Fruit fly (Drosophila melanogaster) whole organism, embryonic: Measurements from ENCODE around the gene Nepl3.
A peak's percentile ranks its signal among the peaks of the same experiment; 100 is the strongest.

Source experiments
- CG10267 ChIP-seq: fragments of 200-800 bp; sonication (Bioruptor generic); optimal IDR thresholded peaks from 2 replicates; lab custom pipeline; 2018; ENCODE audit warnings: missing biosample characterization, mild to moderate bottlenecking, missing genetic modification characterization, moderate library complexity
- CG10366 ChIP-seq: fragments of 200-800 bp; sonication (Bioruptor generic); IDR thresholded peaks from 2 replicates; pipeline ENCODE4 v1.3.6; 2022; ENCODE audit warnings: missing biosample characterization, missing genetic modification characterization
- CG10431 ChIP-seq: fragments of 200-800 bp; sonication (Bioruptor generic); optimal IDR thresholded peaks from 3 replicates; lab custom pipeline; 2018; ENCODE audit warnings: missing biosample characterization, mild to moderate bottlenecking, missing genetic modification characterization
- CG11560 ChIP-seq: fragments of 200-800 bp; sonication (Bioruptor generic); IDR thresholded peaks from 3 replicates; pipeline ENCODE4 v1.3.6; 2022; ENCODE audit warnings: missing biosample characterization, missing genetic modification characterization
- CG12219 ChIP-seq: fragments of 200-800 bp; sonication (Bioruptor generic); optimal IDR thresholded peaks from 3 replicates; lab custom pipeline; 2018; ENCODE audit warnings: missing biosample characterization, mild to moderate bottlenecking, missing genetic modification characterization
- CG12299 ChIP-seq: fragments of 200-800 bp; sonication (Bioruptor generic); optimal IDR thresholded peaks from 2 replicates; lab custom pipeline; 2018; ENCODE audit warnings: missing biosample characterization, mild to moderate bottlenecking, missing genetic modification characterization
- CG13287 ChIP-seq: fragments of 200-800 bp; sonication (Bioruptor generic); IDR thresholded peaks from 2 replicates; pipeline ENCODE4 v1.3.6; 2022; ENCODE audit warnings: missing biosample characterization, missing genetic modification characterization; ENCODE audit not compliant: partially characterized antibody
- CG13296 ChIP-seq: fragments of 200-800 bp; sonication (Bioruptor generic); optimal IDR thresholded peaks from 3 replicates; lab custom pipeline; 2018; ENCODE audit warnings: missing biosample characterization, mild to moderate bottlenecking, missing genetic modification characterization
- CG13894 ChIP-seq: fragments of 200-800 bp; sonication (Bioruptor generic); optimal IDR thresholded peaks from 3 replicates; lab custom pipeline; 2018; ENCODE audit warnings: missing biosample characterization, mild to moderate bottlenecking, missing genetic modification characterization, moderate library complexity
- CG14014 ChIP-seq: fragments of 200-800 bp; sonication (Bioruptor generic); IDR thresholded peaks from 2 replicates; pipeline ENCODE4 v1.3.6; 2022; ENCODE audit warnings: missing biosample characterization, missing genetic modification characterization
- CG15073 ChIP-seq: fragments of 200-800 bp; sonication (Bioruptor generic); optimal IDR thresholded peaks from 2 replicates; lab custom pipeline; 2016; ENCODE audit warnings: missing biosample characterization, missing genetic modification characterization
- CG16815 ChIP-seq: fragments of 200-800 bp; sonication (Bioruptor generic); optimal IDR thresholded peaks from 3 replicates; lab custom pipeline; 2017; ENCODE audit warnings: missing biosample characterization, mild to moderate bottlenecking, missing genetic modification characterization
- CG16863 ChIP-seq: fragments of 200-800 bp; sonication (Bioruptor generic); optimal IDR thresholded peaks from 3 replicates; lab custom pipeline; 2016; ENCODE audit warnings: missing biosample characterization, missing genetic modification characterization
- CG18476 ChIP-seq: fragments of 200-800 bp; sonication (Bioruptor generic); optimal IDR thresholded peaks from 2 replicates; lab custom pipeline; 2016; ENCODE audit warnings: missing biosample characterization, mild to moderate bottlenecking, missing genetic modification characterization
- CG2129 ChIP-seq: fragments of 200-800 bp; sonication (Bioruptor generic); IDR thresholded peaks from 2 replicates; pipeline ENCODE4 v1.3.6; 2022; ENCODE audit warnings: missing biosample characterization, missing genetic modification characterization; ENCODE audit not compliant: partially characterized antibody
- CG33213 ChIP-seq: fragments of 200-800 bp; sonication (Bioruptor generic); optimal IDR thresholded peaks from 3 replicates; lab custom pipeline; 2016; ENCODE audit warnings: missing biosample characterization, missing genetic modification characterization
- CG3726 ChIP-seq: fragments of 200-800 bp; sonication (Bioruptor generic); IDR thresholded peaks from 3 replicates; pipeline ENCODE4, ENCODE4 v1.3.6; 2022; ENCODE audit warnings: missing biosample characterization, missing genetic modification characterization
- CG5245 ChIP-seq: fragments of 200-800 bp; sonication (Bioruptor generic); optimal IDR thresholded peaks from 3 replicates; lab custom pipeline; 2016; ENCODE audit warnings: missing biosample characterization, missing genetic modification characterization
- CG6813 ChIP-seq: fragments of 200-800 bp; sonication (Bioruptor generic); optimal IDR thresholded peaks from 2 replicates; lab custom pipeline; 2017; ENCODE audit warnings: missing biosample characterization, missing genetic modification characterization, mild to moderate bottlenecking, moderate library complexity, missing genetic modification reagents
- CG7357 ChIP-seq: fragments of 200-800 bp; sonication (Bioruptor generic); IDR thresholded peaks from 3 replicates; pipeline ENCODE4 v1.3.6; 2022; ENCODE audit warnings: missing biosample characterization, missing genetic modification characterization
- CG7839 ChIP-seq: fragments of 200-800 bp; sonication (Bioruptor generic); optimal IDR thresholded peaks from 3 replicates; lab custom pipeline; 2018; ENCODE audit warnings: missing biosample characterization, mild to moderate bottlenecking, missing genetic modification characterization, moderate library complexity
- CG7928 ChIP-seq: fragments of 200-800 bp; sonication (Bioruptor generic); optimal IDR thresholded peaks from 2 replicates; lab custom pipeline; 2017; ENCODE audit warnings: missing biosample characterization, mild to moderate bottlenecking, missing genetic modification characterization
- CG8359 ChIP-seq: fragments of 200-800 bp; sonication (Bioruptor generic); optimal IDR thresholded peaks from 2 replicates; lab custom pipeline; 2017; ENCODE audit warnings: missing biosample characterization, mild to moderate bottlenecking, missing genetic modification characterization, borderline replicate concordance
- E2f1 ChIP-seq: fragments of 200-800 bp; sonication (Bioruptor generic); IDR thresholded peaks from 2 replicates; pipeline ENCODE4 v1.3.6; 2022; ENCODE audit warnings: missing biosample characterization, missing genetic modification characterization
- Eip74EF ChIP-seq, 2 experiments: fragments of 200-800 bp in 1 of 2; fragments of >200 bp in 1 of 2; sonication (Bioruptor generic) in 1 of 2; optimal IDR thresholded peaks; 2 replicates each; lab custom pipeline; 2017 to 2019; ENCODE audit warnings: missing biosample characterization in 2 of 2, missing genetic modification characterization in 2 of 2, mild to moderate bottlenecking in 1 of 2, moderate library complexity in 1 of 2
- Ets65A ChIP-seq: fragments of 200-800 bp; sonication (Bioruptor generic); peaks from one replicate; lab custom pipeline; 2016; ENCODE audit warnings: missing biosample characterization, missing genetic modification characterization
- Fer1 ChIP-seq: fragments of 200-800 bp; sonication (Bioruptor generic); optimal IDR thresholded peaks from 2 replicates; lab custom pipeline; 2017; ENCODE audit warnings: missing biosample characterization, mild to moderate bottlenecking, missing genetic modification characterization
- Fer3 ChIP-seq: fragments of 200-800 bp; sonication (Bioruptor generic); optimal IDR thresholded peaks from 2 replicates; lab custom pipeline; 2018; ENCODE audit warnings: missing biosample characterization, mild to moderate bottlenecking, missing genetic modification characterization, moderate library complexity
- Gug ChIP-seq: fragments of 200-800 bp; sonication (Bioruptor generic); IDR thresholded peaks from 4 replicates; pipeline ENCODE4 v1.3.6; 2022; ENCODE audit warnings: missing biosample characterization, missing genetic modification characterization
- Hmr ChIP-seq: fragments of 200-800 bp; sonication (Bioruptor generic); optimal IDR thresholded peaks from 3 replicates; lab custom pipeline; 2017; ENCODE audit warnings: mild to moderate bottlenecking, missing biosample characterization, missing genetic modification reagents, missing genetic modification characterization
- NK7.1 ChIP-seq: fragments of 200-800 bp; sonication (Bioruptor generic); optimal IDR thresholded peaks from 3 replicates; lab custom pipeline; 2016; ENCODE audit warnings: missing biosample characterization, missing genetic modification characterization
- Oaz ChIP-seq: fragments of 200-800 bp; sonication (Bioruptor generic); IDR thresholded peaks from 2 replicates; pipeline ENCODE4 v1.3.6; 2022; ENCODE audit warnings: missing biosample characterization, missing genetic modification characterization
- Taf1 ChIP-seq: fragments of 200-800 bp; sonication (Bioruptor generic); IDR thresholded peaks from 2 replicates; pipeline ENCODE4 v1.3.6; 2022; ENCODE audit warnings: missing biosample characterization, missing genetic modification characterization
- cas ChIP-seq: fragments of 200-800 bp; sonication (Bioruptor generic); IDR thresholded peaks from 2 replicates; pipeline ENCODE4 v1.3.6; 2022; ENCODE audit warnings: missing biosample characterization, missing genetic modification characterization
- ci ChIP-seq: fragments of 200-800 bp; sonication (Bioruptor generic); IDR thresholded peaks from 3 replicates; pipeline ENCODE4 v1.3.6; 2022; ENCODE audit warnings: missing biosample characterization, missing genetic modification characterization
- eve ChIP-seq, 2 experiments: fragments of >200 bp; optimal IDR thresholded peaks; 2 replicates each; lab custom pipeline; 2017; ENCODE audit warnings: missing biosample characterization in 2 of 2, missing genetic modification characterization in 2 of 2
- gfzf ChIP-seq: fragments of 200-800 bp; sonication (Bioruptor generic); optimal IDR thresholded peaks from 2 replicates; lab custom pipeline; 2016; ENCODE audit warnings: missing biosample characterization, mild to moderate bottlenecking, missing genetic modification characterization, moderate library complexity
- kay ChIP-seq: fragments of 200-800 bp; sonication (Bioruptor generic); optimal IDR thresholded peaks from 2 replicates; lab custom pipeline; 2016; ENCODE audit warnings: missing biosample characterization, missing genetic modification characterization
- ken ChIP-seq: fragments of 200-800 bp; sonication (Bioruptor generic); IDR thresholded peaks from 3 replicates; pipeline ENCODE4 v1.3.6; 2022; ENCODE audit warnings: missing biosample characterization, missing genetic modification characterization
- lbe ChIP-seq: fragments of 200-800 bp; sonication (Bioruptor generic); optimal IDR thresholded peaks from 2 replicates; lab custom pipeline; 2016; ENCODE audit warnings: missing biosample characterization, mild to moderate bottlenecking, missing genetic modification characterization
- nau ChIP-seq: fragments of 200-800 bp; sonication (Bioruptor generic); optimal IDR thresholded peaks from 3 replicates; lab custom pipeline; 2017; ENCODE audit warnings: missing biosample characterization, mild to moderate bottlenecking, missing genetic modification characterization, missing genetic modification reagents
- salm ChIP-seq: fragments of 200-800 bp; sonication (Bioruptor generic); optimal IDR thresholded peaks from 2 replicates; lab custom pipeline; 2018; ENCODE audit warnings: missing biosample characterization, mild to moderate bottlenecking, missing genetic modification characterization
- sc ChIP-seq, 3 experiments: fragments of >200 bp in 2 of 3; fragments of 200-800 bp in 1 of 3; sonication (Bioruptor generic) in 1 of 3; optimal IDR thresholded peaks; 2 replicates in 2 of 3; 3 replicates in 1 of 3; lab custom pipeline; 2017; ENCODE audit warnings: mild to moderate bottlenecking in 1 of 3, missing biosample characterization in 1 of 3, missing genetic modification characterization in 1 of 3, missing genetic modification reagents in 1 of 3
- sim ChIP-seq: fragments of 200-800 bp; sonication (Bioruptor generic); IDR thresholded peaks from 2 replicates; pipeline ENCODE4 v1.3.6; 2022; ENCODE audit warnings: missing biosample characterization, missing genetic modification characterization
- tap ChIP-seq: fragments of 200-800 bp; optimal IDR thresholded peaks from 3 replicates; lab custom pipeline; 2019; ENCODE audit warnings: missing biosample characterization, mild to moderate bottlenecking, missing genetic modification characterization, moderate library complexity
- trh ChIP-seq: fragments of 200-800 bp; sonication (Bioruptor generic); optimal IDR thresholded peaks from 2 replicates; lab custom pipeline; 2016; ENCODE audit warnings: missing biosample characterization, missing genetic modification characterization
- unpg ChIP-seq: fragments of 200-800 bp; sonication (Bioruptor generic); optimal IDR thresholded peaks from 3 replicates; lab custom pipeline; 2018; ENCODE audit warnings: missing biosample characterization, mild to moderate bottlenecking, missing genetic modification characterization, moderate library complexity
- wdn ChIP-seq: fragments of 200-800 bp; sonication (Bioruptor generic); IDR thresholded peaks from 2 replicates; pipeline ENCODE4 v1.3.6; 2022; ENCODE audit warnings: missing biosample characterization, missing genetic modification characterization
- z ChIP-seq: fragments of 200-800 bp; sonication (Bioruptor generic); IDR thresholded peaks from 3 replicates; pipeline ENCODE4 v1.3.6; 2022; ENCODE audit warnings: missing biosample characterization, missing genetic modification characterization
- zen2 ChIP-seq: fragments of 200-800 bp; sonication (Bioruptor generic); IDR thresholded peaks from 3 replicates; pipeline ENCODE4 v1.3.6; 2022; ENCODE audit warnings: missing biosample characterization, missing genetic modification characterization; ENCODE audit not compliant: partially characterized antibody

The Nepl3 gene

DNA sequence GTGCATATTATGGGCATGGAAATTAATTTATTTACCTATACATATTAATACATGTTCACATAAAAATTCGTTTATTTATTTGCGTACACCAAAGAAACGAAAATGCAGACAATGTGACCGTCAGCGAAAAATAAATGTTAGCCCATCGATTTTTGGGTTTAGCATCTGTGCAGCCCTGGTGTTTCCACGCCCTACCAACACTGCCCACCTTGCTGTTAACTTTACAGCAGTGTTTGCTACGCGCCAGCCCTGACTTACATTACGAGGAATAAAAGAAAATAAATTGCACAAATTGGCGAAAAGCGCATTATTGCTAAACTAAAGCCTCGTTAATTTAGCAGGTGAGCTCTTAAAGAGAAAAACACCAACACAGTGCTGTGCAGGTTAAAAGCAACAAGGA, 15.0 kb downstream of the Nepl3 start, which contains the start of the genes CG33995, CG44000 and CG44001 (continued):
- no peak for TF ChIP-seq wdn (GFP tag; lab: Robert Waterston, UW)
- no peak for TF ChIP-seq nau (GFP tag; lab: Kevin White, UChicago)
- peak; percentile 34 for TF ChIP-seq CG13894 (tag; lab: Kevin White, UChicago)
- TF ChIP-seq CG6813 (GFP tag; lab: Kevin White, UChicago) = no peak
- peak; percentile 46 for TF ChIP-seq unpg (GFP tag; lab: Kevin White, UChicago)
- no peak for TF ChIP-seq CG11560 (tag; lab: Robert Waterston, UW)
- 0 out of 2 replicates have a peak, but pooled peaks have one; percentile 27 for TF ChIP-seq cas (GFP tag; lab: Robert Waterston, UW)
- TF ChIP-seq CG2129 (GFP tag; lab: Robert Waterston, UW) = no peak
- TF ChIP-seq Taf1 (GFP tag; lab: Robert Waterston, UW) = no peak
- TF ChIP-seq CG14014 (GFP tag; lab: Robert Waterston, UW) = no peak; the same call in 1 of the 2 replicates
- no peak for TF ChIP-seq CG18476 (GFP tag; lab: Kevin White, UChicago)
- TF ChIP-seq CG15073 (GFP tag; lab: Kevin White, UChicago) = no peak
- TF ChIP-seq CG10267 (tag; lab: Kevin White, UChicago) = peak; percentile 97
- peak; percentile 0 for TF ChIP-seq CG16863 (GFP tag; lab: Kevin White, UChicago)
- TF ChIP-seq trh = no peak
- peak; percentile 87 for TF ChIP-seq gfzf
- peak; percentile 10 for TF ChIP-seq lbe (GFP tag; lab: Kevin White, UChicago)
- TF ChIP-seq ken = peak; percentile 76
- no peak for TF ChIP-seq Eip74EF (GFP tag; optimal IDR thresholded peaks at IDR 0.05; lab: Kevin White, UChicago)
- peak; percentile 70 for TF ChIP-seq ci (GFP tag; lab: Robert Waterston, UW)
- no peak for TF ChIP-seq sim (GFP tag; lab: Robert Waterston, UW)
- TF ChIP-seq eve (GFP tag; optimal IDR thresholded peaks at IDR 0.05; lab: Kevin White, UChicago) = no peak
- no peak for TF ChIP-seq CG8359 (GFP tag; lab: Kevin White, UChicago)
- no peak for TF ChIP-seq E2f1 (GFP tag; lab: Robert Waterston, UW)
- no peak for TF ChIP-seq CG7357 (GFP tag; lab: Robert Waterston, UW)
- TF ChIP-seq Fer3 (tag; lab: Kevin White, UChicago) = peak; percentile 21
- peak; percentile 11 for TF ChIP-seq Fer1
- peak; percentile 99 for TF ChIP-seq CG7928
- peak; percentile 32 for TF ChIP-seq CG10366 (GFP tag; lab: Robert Waterston, UW)
- TF ChIP-seq tap (tag; lab: Kevin White, UChicago) = peak; percentile 5
- TF ChIP-seq salm (tag; lab: Kevin White, UChicago) = no peak
- TF ChIP-seq CG5245 (GFP tag; lab: Kevin White, UChicago) = peak; percentile 45
- no peak for TF ChIP-seq CG3726 (GFP tag; lab: Robert Waterston, UW)
- TF ChIP-seq CG12299 (tag; lab: Kevin White, UChicago) = peak; percentile 4
- no peak for TF ChIP-seq NK7.1 (GFP tag; lab: Kevin White, UChicago)
- TF ChIP-seq CG13287 = peak; percentile 55
- TF ChIP-seq zen2 (GFP tag; lab: Robert Waterston, UW) = no peak
- 0 out of 4 replicates have a peak, but pooled peaks have one; percentile 27 for TF ChIP-seq Gug (GFP tag; lab: Robert Waterston, UW)
- TF ChIP-seq CG7839 = peak; percentile 39
- no peak for TF ChIP-seq CG16815 (GFP tag; lab: Kevin White, UChicago)
- no peak for TF ChIP-seq sc (optimal IDR thresholded peaks at IDR 0.05; lab: Kevin White, UChicago)
- TF ChIP-seq sc (GFP tag; optimal IDR thresholded peaks at IDR 0.05; lab: Kevin White, UChicago) = no peak
- TF ChIP-seq Hmr = peak; percentile 69
- TF ChIP-seq CG10431 (GFP tag; lab: Kevin White, UChicago) = no peak
- TF ChIP-seq Oaz = no peak
- TF ChIP-seq kay (GFP tag; lab: Kevin White, UChicago) = peak; percentile 19
- TF ChIP-seq CG12219 = no peak
- no peak for TF ChIP-seq z (GFP tag; lab: Robert Waterston, UW)
- peak; percentile 79 for TF ChIP-seq CG33213 (GFP tag; lab: Kevin White, UChicago)
- no peak for TF ChIP-seq CG13296 (GFP tag; lab: Kevin White, UChicago)
- peak; percentile 96 for TF ChIP-seq Ets65A
